Worm (Caenorhabditis elegans) whole organism, L2 larva: ENCODE data around the gene sqv-7.

Source experiments
- F13H6.1 ChIP-seq: sonication (generic microtip); optimal IDR thresholded peaks from 2 replicates; lab custom pipeline; 2016; ENCODE audit warnings: missing genetic modification characterization, missing compliant biosample characterization
- R02D3.7 ChIP-seq: fragments of 150-350 bp; optimal IDR thresholded peaks from 2 replicates; lab custom pipeline; 2014; ENCODE audit warnings: missing biosample characterization, missing genetic modification characterization
- Y55F3AM.14 ChIP-seq: fragments of 200-800 bp; sonication (Bioruptor generic); optimal IDR thresholded peaks from 2 replicates; lab custom pipeline; 2018; ENCODE audit warnings: mild to moderate bottlenecking, missing genetic modification characterization, missing compliant biosample characterization
- ZK546.5 ChIP-seq: sonication (generic microtip); optimal IDR thresholded peaks from 2 replicates; lab custom pipeline; 2017; ENCODE audit warnings: missing biosample characterization, missing genetic modification characterization
- alr-1 ChIP-seq: fragments of 150-350 bp; optimal IDR thresholded peaks from 2 replicates; lab custom pipeline; 2014; ENCODE audit warnings: missing biosample characterization, missing genetic modification characterization
- aly-2 ChIP-seq: fragments of 150-350 bp; optimal IDR thresholded peaks from 2 replicates; lab custom pipeline; 2014; ENCODE audit warnings: missing biosample characterization, missing genetic modification characterization
- ama-1 ChIP-seq: fragments of 150-350 bp; optimal IDR thresholded peaks from 2 replicates; lab custom pipeline; 2018; ENCODE audit warnings: inconsistent platforms
- blmp-1 ChIP-seq: sonication (generic microtip); optimal IDR thresholded peaks from 2 replicates; lab custom pipeline; 2017; ENCODE audit warnings: missing genetic modification characterization, mild to moderate bottlenecking, missing compliant biosample characterization, antibody characterized with exemption, moderate library complexity; ENCODE audit not compliant: insufficient read depth
- ceh-16 ChIP-seq: fragments of 150-350 bp; optimal IDR thresholded peaks from 2 replicates; lab custom pipeline; 2014; ENCODE audit warnings: missing biosample characterization, missing genetic modification characterization
- ceh-82 ChIP-seq: fragments of 150-350 bp; optimal IDR thresholded peaks from 2 replicates; lab custom pipeline; 2014; ENCODE audit warnings: missing biosample characterization, missing genetic modification characterization
- crh-2 ChIP-seq: sonication (generic microtip); optimal IDR thresholded peaks from 2 replicates; lab custom pipeline; 2017; ENCODE audit warnings: missing biosample characterization, missing genetic modification characterization
- dmd-4 ChIP-seq: sonication (generic microtip); optimal IDR thresholded peaks from 2 replicates; lab custom pipeline; 2017; ENCODE audit warnings: missing biosample characterization, missing genetic modification characterization
- elt-1 ChIP-seq: fragments of 150-350 bp; optimal IDR thresholded peaks from 2 replicates; lab custom pipeline; 2014; ENCODE audit warnings: missing biosample characterization, missing genetic modification characterization
- fos-1 ChIP-seq: fragments of 150-350 bp; optimal IDR thresholded peaks from 2 replicates; lab custom pipeline; 2014; ENCODE audit warnings: missing biosample characterization, missing genetic modification characterization
- gmeb-1 ChIP-seq: fragments of 150-350 bp; optimal IDR thresholded peaks from 2 replicates; lab custom pipeline; 2014; ENCODE audit warnings: missing biosample characterization, missing genetic modification characterization
- lin-11 ChIP-seq: fragments of 150-350 bp; sonication (generic microtip); optimal IDR thresholded peaks from 2 replicates; lab custom pipeline; 2014; ENCODE audit warnings: missing biosample characterization, missing genetic modification characterization, inconsistent platforms, mixed read lengths
- lin-13 ChIP-seq: fragments of 150-350 bp; optimal IDR thresholded peaks from 2 replicates; lab custom pipeline; 2014; ENCODE audit warnings: missing biosample characterization, missing genetic modification reagents, missing genetic modification characterization
- lin-39 ChIP-seq: fragments of 150-350 bp; optimal IDR thresholded peaks from 2 replicates; lab custom pipeline; 2014; ENCODE audit warnings: missing biosample characterization, missing genetic modification reagents, missing genetic modification characterization
- lsy-2 ChIP-seq, 2 experiments: fragments of 150-350 bp in 1 of 2; sonication (generic microtip) in 1 of 2; optimal IDR thresholded peaks; 2 replicates each; lab custom pipeline; 2014 to 2017; ENCODE audit warnings: missing biosample characterization in 2 of 2, missing genetic modification characterization in 2 of 2
- mbf-1 ChIP-seq: sonication (generic microtip); optimal IDR thresholded peaks from 2 replicates; lab custom pipeline; 2017; ENCODE audit warnings: missing biosample characterization, missing genetic modification characterization
- mdl-1 ChIP-seq, 2 experiments: fragments of 150-350 bp in 1 of 2; sonication (generic microtip) in 1 of 2; optimal IDR thresholded peaks; 2 replicates each; lab custom pipeline; 2017; ENCODE audit warnings: missing biosample characterization in 2 of 2, missing genetic modification characterization in 2 of 2
- nhr-10 ChIP-seq: sonication (generic microtip); optimal IDR thresholded peaks from 2 replicates; lab custom pipeline; 2017; ENCODE audit warnings: missing biosample characterization, missing genetic modification characterization
- nhr-11 ChIP-seq: fragments of 150-350 bp; optimal IDR thresholded peaks from 2 replicates; lab custom pipeline; 2014; ENCODE audit warnings: missing biosample characterization, missing genetic modification characterization
- nhr-12 ChIP-seq: fragments of 150-350 bp; optimal IDR thresholded peaks from 2 replicates; lab custom pipeline; 2014; ENCODE audit warnings: missing biosample characterization, missing genetic modification characterization
- nhr-129 ChIP-seq: fragments of 150-350 bp; optimal IDR thresholded peaks from 2 replicates; lab custom pipeline; 2014; ENCODE audit warnings: missing biosample characterization, missing genetic modification characterization
- nhr-21 ChIP-seq: fragments of 150-350 bp; optimal IDR thresholded peaks from 2 replicates; lab custom pipeline; 2014; ENCODE audit warnings: missing biosample characterization, missing genetic modification characterization
- nhr-237 ChIP-seq: fragments of 150-350 bp; optimal IDR thresholded peaks from 2 replicates; lab custom pipeline; 2014; ENCODE audit warnings: missing biosample characterization, missing genetic modification characterization
- nhr-25 ChIP-seq: fragments of 150-350 bp; sonication (generic microtip); optimal IDR thresholded peaks from 3 replicates; lab custom pipeline; 2014; ENCODE audit warnings: missing biosample characterization, missing genetic modification characterization
- nhr-6 ChIP-seq: fragments of 150-350 bp; optimal IDR thresholded peaks from 2 replicates; lab custom pipeline; 2014; ENCODE audit warnings: missing biosample characterization, missing genetic modification characterization
- nhr-77 ChIP-seq: fragments of 150-350 bp; optimal IDR thresholded peaks from 2 replicates; lab custom pipeline; 2014; ENCODE audit warnings: missing biosample characterization, missing genetic modification characterization
- peb-1 ChIP-seq: fragments of 150-350 bp; optimal IDR thresholded peaks from 2 replicates; lab custom pipeline; 2014; ENCODE audit warnings: missing biosample characterization, missing genetic modification characterization
- sem-4 ChIP-seq: fragments of 150-350 bp; optimal IDR thresholded peaks from 2 replicates; lab custom pipeline; 2014; ENCODE audit warnings: missing biosample characterization, missing genetic modification reagents, missing genetic modification characterization
- skn-1 ChIP-seq: sonication (generic microtip); optimal IDR thresholded peaks from 2 replicates; lab custom pipeline; 2017; ENCODE audit warnings: missing biosample characterization, missing genetic modification characterization
- sma-3 ChIP-seq: sonication (generic microtip); optimal IDR thresholded peaks from 2 replicates; lab custom pipeline; 2016; ENCODE audit warnings: missing genetic modification reagents, missing genetic modification characterization, missing compliant biosample characterization
- sma-9 ChIP-seq, 2 experiments: fragments of 150-350 bp in 1 of 2; sonication (generic microtip) in 1 of 2; optimal IDR thresholded peaks; 2 replicates each; lab custom pipeline; 2014 to 2016; ENCODE audit warnings: missing genetic modification characterization in 2 of 2, mild to moderate bottlenecking in 1 of 2, missing biosample characterization in 1 of 2, missing compliant biosample characterization in 1 of 2, missing genetic modification reagents in 1 of 2, moderate library complexity in 1 of 2
- snpc-4 ChIP-seq: fragments of 150-350 bp; optimal IDR thresholded peaks from 2 replicates; lab custom pipeline; 2014; ENCODE audit warnings: missing biosample characterization, missing genetic modification characterization
- unc-39 ChIP-seq: fragments of 150-350 bp; optimal IDR thresholded peaks from 2 replicates; lab custom pipeline; 2014; ENCODE audit warnings: missing biosample characterization, missing genetic modification characterization
- unc-55 ChIP-seq: fragments of 150-350 bp; sonication (generic microtip); optimal IDR thresholded peaks from 3 replicates; lab custom pipeline; 2014; ENCODE audit warnings: missing biosample characterization, missing genetic modification reagents, missing genetic modification characterization
- unc-62 ChIP-seq: fragments of 150-350 bp; optimal IDR thresholded peaks from 2 replicates; lab custom pipeline; 2014; ENCODE audit warnings: missing biosample characterization, missing genetic modification reagents, missing genetic modification characterization
- ztf-1 ChIP-seq: fragments of 200-800 bp; sonication (Bioruptor generic); conservative IDR thresholded peaks from 2 replicates; pipeline ENCODE4 v1.3.6; 2022; ENCODE audit warnings: missing genetic modification characterization, missing compliant biosample characterization
- ztf-11 ChIP-seq: sonication (generic microtip); optimal IDR thresholded peaks from 2 replicates; lab custom pipeline; 2017; ENCODE audit warnings: missing biosample characterization, missing genetic modification characterization

The sqv-7 gene

DNA sequence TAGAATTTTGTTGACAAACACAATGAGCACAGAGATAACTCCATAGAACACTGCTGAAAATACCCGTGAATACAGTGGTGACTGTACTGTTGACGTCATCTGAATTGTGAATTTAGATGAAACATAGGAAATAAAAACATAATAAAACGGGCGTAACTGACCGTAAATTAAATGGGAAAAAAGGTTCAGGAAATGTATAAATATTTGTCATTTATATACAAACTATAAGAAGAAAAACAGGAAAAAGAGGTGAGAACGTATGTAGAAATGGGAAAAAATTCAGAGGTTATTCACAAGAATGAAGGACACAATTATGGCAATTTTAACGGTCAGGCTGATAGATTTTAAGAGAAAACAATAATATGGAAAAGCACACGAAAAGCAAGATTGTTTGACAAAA, at the start of gene sqv-7:
sqv-7 (minus strand) TSS at position 101 of the 400 bp plus-strand sequence.
- TF ChIP-seq ceh-16 (tag; lab: Kevin White, UChicago) = no peak
- TF ChIP-seq unc-39 (tag; lab: Kevin White, UChicago) = no peak
- no peak for TF ChIP-seq mdl-1 (tag; optimal IDR thresholded peaks at IDR 0.05; lab: Kevin White, UChicago)

DNA sequence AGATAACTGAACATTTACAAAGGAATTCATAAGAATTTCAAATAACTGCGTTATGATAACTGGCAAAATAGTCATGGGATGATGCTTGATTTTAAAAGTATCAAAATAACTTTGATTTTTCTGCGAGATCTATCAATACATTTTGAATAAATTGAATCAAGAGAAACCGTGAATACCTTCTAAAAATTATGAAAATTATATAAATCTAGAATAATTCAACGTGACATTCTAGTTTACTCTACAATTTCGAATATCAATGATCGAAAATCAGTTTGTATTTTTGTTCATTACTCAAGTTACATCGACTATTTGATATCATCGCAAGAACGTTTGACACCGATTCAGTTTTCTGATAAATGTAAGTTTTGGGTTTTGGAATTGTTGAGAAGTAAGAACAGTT, 49.2 kb upstream of the sqv-7 start, which contains the start of gene acs-6:
acs-6 (plus strand) TSS at position 301 of the 400 bp plus-strand sequence.
- no peak for TF ChIP-seq snpc-4 (tag; lab: Kevin White, UChicago)

DNA sequence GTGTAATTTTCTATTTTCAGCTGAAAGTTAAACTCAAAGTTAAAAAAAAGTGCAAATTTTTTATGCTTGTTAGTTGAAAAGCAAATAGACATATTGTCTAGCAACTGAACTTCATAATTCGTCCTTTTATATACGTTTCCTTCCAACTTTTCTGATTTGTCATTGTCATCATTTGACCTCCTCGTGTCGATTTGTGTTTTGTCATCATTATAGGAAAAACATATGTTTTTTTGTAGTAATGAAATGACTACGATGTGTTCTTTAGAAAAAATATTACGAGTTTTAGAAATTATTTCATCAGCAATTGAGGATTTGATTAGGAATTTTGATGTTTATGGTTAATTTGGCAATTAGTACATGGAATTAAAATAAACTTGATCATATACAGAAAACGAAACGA, 48.3 kb upstream of the sqv-7 start:
- peak; percentile 87 for TF ChIP-seq skn-1
- TF ChIP-seq nhr-77 (tag; lab: Kevin White, UChicago) = no peak

DNA sequence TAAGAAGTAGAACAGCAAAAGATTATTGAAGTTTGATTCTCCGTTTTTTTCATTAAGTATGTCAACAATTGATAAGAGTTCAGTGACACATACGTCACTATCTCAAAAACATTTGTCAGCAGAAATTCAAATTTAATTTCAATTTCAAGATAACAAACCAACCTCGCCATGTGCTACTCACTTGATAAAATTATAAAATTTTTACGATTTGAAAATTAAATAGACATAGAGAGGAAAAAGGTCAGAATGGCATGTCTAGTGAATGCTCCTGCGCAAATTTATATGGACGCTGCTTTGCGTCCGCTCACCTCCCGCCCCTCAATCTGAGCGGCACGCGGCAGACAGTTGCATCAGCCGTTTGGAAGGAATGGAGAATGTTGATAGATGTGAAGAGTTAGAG, 47.7 kb upstream of the sqv-7 start:
- TF ChIP-seq nhr-77 (tag; lab: Kevin White, UChicago) (no peak), ama-1 (lab: Kevin White, UChicago) (no peak), lsy-2 (tag; optimal IDR thresholded peaks at IDR 0.05; lab: Kevin White, UChicago) (peak in 1 of 2 experiments; percentile 7), nhr-10 (tag; lab: Kevin White, UChicago) (no peak), peb-1 (no peak), mbf-1 (no peak), ceh-16 (tag; lab: Kevin White, UChicago) (no peak), crh-2 (tag; lab: Kevin White, UChicago) (peak; percentile 58), ztf-11 (tag; lab: Kevin White, UChicago) (no peak), unc-55 (GFP tag; lab: Kevin White, UChicago) (no peak), nhr-237 (tag; lab: Kevin White, UChicago) (no peak), gmeb-1 (peak; percentile 29), dmd-4 (tag; lab: Kevin White, UChicago) (no peak), F13H6.1 (tag; lab: Kevin White, UChicago) (peak; percentile 55), R02D3.7 (tag; lab: Kevin White, UChicago) (no peak), lin-13 (GFP tag; lab: Kevin White, UChicago) (no peak), nhr-11 (tag; lab: Kevin White, UChicago) (no peak), ztf-1 (GFP tag; lab: Robert Waterston, UW) (no peak), alr-1 (tag; lab: Kevin White, UChicago) (no peak), nhr-21 (tag; lab: Kevin White, UChicago) (no peak), nhr-129 (peak; percentile 76), lin-39 (tag; lab: Kevin White, UChicago) (no peak), fos-1 (tag; lab: Kevin White, UChicago) (peak; percentile 83), elt-1 (tag; lab: Kevin White, UChicago) (no peak), mdl-1 (tag; optimal IDR thresholded peaks at IDR 0.05; lab: Kevin White, UChicago) (no peak), lin-11 (tag; lab: Kevin White, UChicago) (no peak), ZK546.5 (tag; lab: Kevin White, UChicago) (no peak), aly-2 (tag; lab: Kevin White, UChicago) (no peak), ceh-82 (tag; lab: Kevin White, UChicago) (no peak), sma-9 (GFP tag; optimal IDR thresholded peaks at IDR 0.05; lab: Kevin White, UChicago) (peak; percentile 65), sma-9 (tag; optimal IDR thresholded peaks at IDR 0.05; lab: Kevin White, UChicago) (no peak), unc-62 (GFP tag; lab: Kevin White, UChicago) (no peak), blmp-1 (tag; lab: Kevin White, UChicago) (no peak), nhr-25 (tag; lab: Kevin White, UChicago) (no peak), unc-39 (tag; lab: Kevin White, UChicago) (no peak), nhr-12 (tag; lab: Kevin White, UChicago) (no peak), sem-4 (tag; lab: Kevin White, UChicago) (no peak), snpc-4 (tag; lab: Kevin White, UChicago) (no peak), sma-3 (peak; percentile 14), skn-1 (peak; percentile 92), Y55F3AM.14 (GFP tag; lab: Kevin White, UChicago) (no peak), nhr-6 (no peak)
